Worm (Caenorhabditis elegans) whole organism, young adult: ENCODE results near the gene gos-28.

ENCODE experiments used
- C17E4.6 ChIP-seq: fragments of 200-800 bp; sonication (Bioruptor generic); IDR thresholded peaks from 2 replicates; pipeline ENCODE4 v1.3.6; 2022; ENCODE audit warnings: missing genetic modification reagents, missing genetic modification characterization, missing compliant biosample characterization
- F49E8.2 ChIP-seq: sonication (generic microtip); optimal IDR thresholded peaks from 3 replicates; lab custom pipeline; 2017; ENCODE audit warnings: missing genetic modification characterization, mild to moderate bottlenecking, missing compliant biosample characterization, antibody characterized with exemption, moderate library complexity; ENCODE audit not compliant: insufficient read depth
- Y95B8A.8 ChIP-seq: fragments of 200-800 bp; sonication (Bioruptor generic); IDR thresholded peaks from 2 replicates; pipeline ENCODE4 v1.3.6; 2022; ENCODE audit warnings: missing genetic modification reagents, missing genetic modification characterization, missing compliant biosample characterization
- ama-1 ChIP-seq, 3 experiments: fragments of 150-350 bp in 1 of 3; sonication (generic microtip) in 2 of 3; optimal IDR thresholded peaks; 2 replicates each; lab custom pipeline; 2014 to 2018; ENCODE audit warnings: missing biosample characterization in 2 of 3, missing genetic modification characterization in 2 of 3, missing genetic modification reagents in 2 of 3
- bed-2 ChIP-seq: fragments of 200-800 bp; sonication (Bioruptor generic); IDR thresholded peaks from 2 replicates; pipeline ENCODE4 v1.3.6; 2022; ENCODE audit warnings: missing genetic modification reagents, missing genetic modification characterization, missing compliant biosample characterization
- ceh-100 ChIP-seq: fragments of 200-800 bp; sonication (Bioruptor generic); IDR thresholded peaks from 2 replicates; pipeline ENCODE4 v1.3.6; 2022; ENCODE audit warnings: missing genetic modification reagents, missing genetic modification characterization, missing compliant biosample characterization
- chd-7 ChIP-seq: sonication (generic microtip); optimal IDR thresholded peaks from 2 replicates; lab custom pipeline; 2016; ENCODE audit warnings: mild to moderate bottlenecking, missing genetic modification characterization, moderate library complexity, missing compliant biosample characterization
- egrh-3 ChIP-seq: fragments of 200-800 bp; sonication (Bioruptor generic); IDR thresholded peaks from 2 replicates; pipeline ENCODE4 v1.3.6; 2022; ENCODE audit warnings: missing genetic modification reagents, missing genetic modification characterization, missing compliant biosample characterization
- lin-54 ChIP-seq: fragments of 200-800 bp; sonication (Bioruptor generic); optimal IDR thresholded peaks from 2 replicates; lab custom pipeline; 2018; ENCODE audit warnings: mild to moderate bottlenecking, missing genetic modification characterization, missing compliant biosample characterization
- madf-3 ChIP-seq: fragments of 200-800 bp; sonication (Bioruptor generic); IDR thresholded peaks from 2 replicates; pipeline ENCODE4 v1.3.6; 2022; ENCODE audit warnings: missing genetic modification reagents, missing genetic modification characterization, missing compliant biosample characterization
- sea-2 ChIP-seq: fragments of 200-800 bp; sonication (Bioruptor generic); IDR thresholded peaks from 2 replicates; pipeline ENCODE4 v1.3.6; 2022; ENCODE audit warnings: missing genetic modification characterization, missing compliant biosample characterization
- snpc-4 ChIP-seq, 5 experiments: fragments of 150-350 bp in 1 of 5; sonication (generic microtip) in 4 of 5; optimal IDR thresholded peaks; 2 replicates each; lab custom pipeline; 2014 to 2018; ENCODE audit warnings: missing genetic modification characterization in 5 of 5, missing biosample characterization in 3 of 5, antibody characterized with exemption in 2 of 5, mild to moderate bottlenecking in 2 of 5, missing compliant biosample characterization in 2 of 5, missing genotype in 2 of 5, moderate library complexity in 2 of 5, missing genetic modification reagents in 1 of 5
- unc-62 ChIP-seq: fragments of 150-350 bp; optimal IDR thresholded peaks from 2 replicates; lab custom pipeline; 2014; ENCODE audit warnings: missing biosample characterization, missing genetic modification reagents, missing genetic modification characterization

DNA sequence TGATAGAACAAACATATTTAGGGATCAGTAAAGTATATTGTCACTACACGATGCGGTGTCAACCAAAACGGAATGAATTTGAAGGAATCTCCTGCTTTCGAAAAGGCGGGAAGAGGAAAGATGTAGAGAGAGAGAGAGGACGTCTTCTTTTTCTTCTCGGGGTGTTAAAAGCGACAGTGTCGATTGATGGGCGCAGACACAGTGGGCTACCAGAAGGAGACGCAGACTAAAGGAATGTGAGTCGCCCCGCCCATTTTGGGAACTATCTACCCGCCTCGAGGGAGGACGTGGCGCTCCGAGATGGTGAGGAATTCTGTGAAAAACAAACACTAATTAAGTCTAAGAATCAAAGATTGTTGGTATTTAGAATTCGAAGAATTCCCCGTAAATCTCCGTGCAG, 49.5 kb downstream of the gos-28 start, which contains the start of the genes B0361.14 and B0361.9:
- TF ChIP-seq snpc-4 (GFP tag; optimal IDR thresholded peaks at IDR 0.05; lab: Kevin White, UChicago) = no peak
- TF ChIP-seq snpc-4 (tag; optimal IDR thresholded peaks at IDR 0.05; lab: Kevin White, UChicago) = no peak
- TF ChIP-seq ama-1 (optimal IDR thresholded peaks at IDR 0.05; lab: Kevin White, UChicago) = no peak
- no peak for TF ChIP-seq ama-1 (GFP tag; optimal IDR thresholded peaks at IDR 0.05; lab: Kevin White, UChicago)
- TF ChIP-seq C17E4.6 (GFP tag; lab: Robert Waterston, UW) = no peak
- TF ChIP-seq ceh-100 (GFP tag; lab: Robert Waterston, UW) = no peak
- no peak for TF ChIP-seq bed-2 (GFP tag; lab: Robert Waterston, UW)
- TF ChIP-seq lin-54 = no peak
- TF ChIP-seq egrh-3 (GFP tag; lab: Robert Waterston, UW) = no peak
- no peak for TF ChIP-seq chd-7
- no peak for TF ChIP-seq sea-2
- no peak for TF ChIP-seq madf-3 (GFP tag; lab: Robert Waterston, UW)
- no peak for TF ChIP-seq F49E8.2
- TF ChIP-seq Y95B8A.8 (GFP tag; lab: Robert Waterston, UW) = no peak
- TF ChIP-seq unc-62 (GFP tag; lab: Kevin White, UChicago) = no peak
